Fruit fly (Drosophila melanogaster) S2 (cell line): ENCODE results near the gene CG9257.
A peak's percentile ranks its signal among the peaks of the same experiment; 100 is the strongest.

Experiments
- CG8478 ChIP-seq: fragments of >200 bp; optimal IDR thresholded peaks from 2 replicates; lab custom pipeline; 2018
- CTCF ChIP-seq, 2 experiments: fragments of >200 bp; optimal IDR thresholded peaks; 2 replicates each; lab custom pipeline; 2018

dm6 chr2L:21108759-21109282 is 6.3 kb downstream of the CG9257 start:
- TF ChIP-seq CTCF (optimal IDR thresholded peaks at IDR 0.05; lab: Kevin White, UChicago) (peak; percentile 65 to 70), CG8478 (lab: Kevin White, UChicago) (no peak)
